Worm (Caenorhabditis elegans) whole organism, L4 larva: ENCODE data around the gene idpp-16.

Experiments
- F26F4.8 ChIP-seq: fragments of 200-800 bp; sonication (Bioruptor generic); conservative IDR thresholded peaks from 2 replicates; pipeline ENCODE4 v1.3.6; 2022; ENCODE audit warnings: missing genetic modification characterization, missing compliant biosample characterization
- F44E2.7 ChIP-seq: fragments of 200-800 bp; sonication (Bioruptor generic); IDR thresholded peaks from 2 replicates; pipeline ENCODE4 v2.1.2; 2022; ENCODE audit warnings: missing genetic modification characterization, missing compliant biosample characterization
- T26A8.4 ChIP-seq: fragments of 200-800 bp; sonication (Bioruptor generic); IDR thresholded peaks from 2 replicates; pipeline ENCODE4 v1.3.6; 2022; ENCODE audit warnings: missing genetic modification characterization, missing compliant biosample characterization
- Y5F2A.4 ChIP-seq: fragments of 200-800 bp; sonication (Bioruptor generic); optimal IDR thresholded peaks from 2 replicates; lab custom pipeline; 2018; ENCODE audit warnings: mild to moderate bottlenecking, missing genetic modification characterization, missing compliant biosample characterization
- ZK546.5 ChIP-seq, 2 experiments: sonication (generic microtip); optimal IDR thresholded peaks; 2 replicates each; lab custom pipeline; 2017; ENCODE audit warnings: missing biosample characterization in 2 of 2, missing genetic modification characterization in 2 of 2
- aly-2 ChIP-seq: sonication (generic microtip); optimal IDR thresholded peaks from 2 replicates; lab custom pipeline; 2018; ENCODE audit warnings: missing biosample characterization, missing genetic modification characterization
- attf-4 ChIP-seq: sonication (generic microtip); optimal IDR thresholded peaks from 3 replicates; lab custom pipeline; 2017; ENCODE audit warnings: missing biosample characterization, missing genetic modification characterization
- ceh-20 ChIP-seq: fragments of 200-800 bp; sonication (Bioruptor generic); IDR thresholded peaks from 2 replicates; pipeline ENCODE4 v1.3.6; 2022; ENCODE audit warnings: missing genetic modification reagents, missing genetic modification characterization, missing compliant biosample characterization
- ceh-44 ChIP-seq: fragments of 200-800 bp; sonication (Bioruptor generic); IDR thresholded peaks from 2 replicates; pipeline ENCODE4 v1.3.6; 2022; ENCODE audit warnings: missing genetic modification reagents, missing genetic modification characterization, missing compliant biosample characterization
- daf-12 ChIP-seq: fragments of 150-350 bp; optimal IDR thresholded peaks from 2 replicates; lab custom pipeline; 2014; ENCODE audit warnings: missing biosample characterization, missing genetic modification reagents, missing genetic modification characterization
- daf-16 ChIP-seq, 3 experiments: sonication (generic microtip); optimal IDR thresholded peaks; 2 replicates each; lab custom pipeline; 2016 to 2017; ENCODE audit warnings: missing genetic modification characterization in 3 of 3, missing genetic modification reagents in 3 of 3, mild to moderate bottlenecking in 2 of 3, missing compliant biosample characterization in 2 of 3, missing biosample characterization in 1 of 3, moderate library complexity in 1 of 3
- dmd-6 ChIP-seq: fragments of 200-800 bp; sonication (Bioruptor generic); IDR thresholded peaks from 2 replicates; pipeline ENCODE4 v1.3.6; 2022; ENCODE audit warnings: missing genetic modification reagents, missing genetic modification characterization, missing compliant biosample characterization
- dmd-8 ChIP-seq: fragments of 200-800 bp; sonication (Bioruptor generic); IDR thresholded peaks from 2 replicates; pipeline ENCODE4 v1.3.6; 2022; ENCODE audit warnings: missing genetic modification characterization, missing compliant biosample characterization
- dmd-9 ChIP-seq: fragments of 200-800 bp; sonication (Bioruptor generic); IDR thresholded peaks from 2 replicates; pipeline ENCODE4 v1.3.6; 2022; ENCODE audit warnings: missing genetic modification reagents, missing genetic modification characterization, missing compliant biosample characterization
- duxl-1 ChIP-seq: sonication (generic microtip); optimal IDR thresholded peaks from 2 replicates; lab custom pipeline; 2016; ENCODE audit warnings: mild to moderate bottlenecking, missing genetic modification characterization, moderate library complexity, missing compliant biosample characterization; ENCODE audit not compliant: poor library complexity
- egl-27 ChIP-seq: sonication (generic microtip); optimal IDR thresholded peaks from 3 replicates; lab custom pipeline; 2017; ENCODE audit warnings: missing biosample characterization, missing genetic modification reagents, missing genetic modification characterization
- fkh-10 ChIP-seq: fragments of 150-350 bp; optimal IDR thresholded peaks from 2 replicates; lab custom pipeline; 2014; ENCODE audit warnings: missing biosample characterization, missing genetic modification reagents, missing genetic modification characterization
- lin-13 ChIP-seq: fragments of 150-350 bp; optimal IDR thresholded peaks from 2 replicates; lab custom pipeline; 2014; ENCODE audit warnings: missing biosample characterization, missing genetic modification reagents, missing genetic modification characterization
- lin-29 ChIP-seq: fragments of 200-800 bp; sonication (Bioruptor generic); IDR thresholded peaks from 2 replicates; pipeline ENCODE4 v1.3.6; 2022; ENCODE audit warnings: missing genetic modification reagents, missing genetic modification characterization, missing compliant biosample characterization
- lin-38 ChIP-seq: fragments of 200-800 bp; sonication (Bioruptor generic); IDR thresholded peaks from 2 replicates; pipeline ENCODE4 v1.3.6; 2022; ENCODE audit warnings: missing genetic modification reagents, missing genetic modification characterization, missing compliant biosample characterization
- lin-39 ChIP-seq: fragments of 150-350 bp; optimal IDR thresholded peaks from 2 replicates; lab custom pipeline; 2014; ENCODE audit warnings: missing biosample characterization, missing genetic modification reagents, missing genetic modification characterization
- lsy-2 ChIP-seq, 2 experiments: fragments of 150-350 bp in 1 of 2; sonication (generic microtip) in 1 of 2; optimal IDR thresholded peaks; 2 replicates each; lab custom pipeline; 2014 to 2017; ENCODE audit warnings: missing biosample characterization in 2 of 2, missing genetic modification characterization in 2 of 2
- madf-9 ChIP-seq: fragments of 200-800 bp; sonication (Bioruptor generic); conservative IDR thresholded peaks from 2 replicates; pipeline ENCODE4 v1.3.6; 2022; ENCODE audit warnings: missing genetic modification reagents, missing genetic modification characterization, missing compliant biosample characterization
- mep-1 ChIP-seq: fragments of 150-350 bp; sonication (generic microtip); optimal IDR thresholded peaks from 3 replicates; lab custom pipeline; 2014; ENCODE audit warnings: missing biosample characterization, missing genetic modification characterization
- mes-2 ChIP-seq: sonication (generic microtip); optimal IDR thresholded peaks from 2 replicates; lab custom pipeline; 2016; ENCODE audit warnings: missing genotype, mild to moderate bottlenecking, missing genetic modification characterization, missing compliant biosample characterization; ENCODE audit not compliant: poor library complexity, severe bottlenecking
- mxl-3 ChIP-seq: fragments of 200-800 bp; sonication (Bioruptor generic); optimal IDR thresholded peaks from 2 replicates; lab custom pipeline; 2018; ENCODE audit warnings: mild to moderate bottlenecking, missing genetic modification characterization, missing compliant biosample characterization
- nhr-10 ChIP-seq: fragments of 150-350 bp; optimal IDR thresholded peaks from 2 replicates; lab custom pipeline; 2014; ENCODE audit warnings: missing biosample characterization, missing genetic modification characterization
- nhr-102 ChIP-seq: sonication (generic microtip); optimal IDR thresholded peaks from 2 replicates; lab custom pipeline; 2016; ENCODE audit warnings: mild to moderate bottlenecking, missing genetic modification characterization, moderate library complexity, missing compliant biosample characterization
- nhr-28 ChIP-seq: fragments of 150-350 bp; optimal IDR thresholded peaks from 2 replicates; lab custom pipeline; 2014; ENCODE audit warnings: missing biosample characterization, missing genetic modification characterization
- nhr-41 ChIP-seq: fragments of 200-800 bp; sonication (Bioruptor generic); IDR thresholded peaks from 2 replicates; pipeline ENCODE4 v1.3.6; 2022; ENCODE audit warnings: missing genetic modification reagents, missing genetic modification characterization, missing compliant biosample characterization
- nhr-48 ChIP-seq: sonication (generic microtip); optimal IDR thresholded peaks from 2 replicates; lab custom pipeline; 2016; ENCODE audit warnings: mild to moderate bottlenecking, missing genetic modification characterization, missing compliant biosample characterization
- nhr-6 ChIP-seq: fragments of 150-350 bp; optimal IDR thresholded peaks from 2 replicates; lab custom pipeline; 2014; ENCODE audit warnings: missing biosample characterization, missing genetic modification characterization
- nhr-76 ChIP-seq: fragments of 150-350 bp; optimal IDR thresholded peaks from 2 replicates; lab custom pipeline; 2014; ENCODE audit warnings: missing biosample characterization, missing genetic modification characterization
- pqm-1 ChIP-seq: sonication (generic microtip); optimal IDR thresholded peaks from 2 replicates; lab custom pipeline; 2017; ENCODE audit warnings: missing biosample characterization, missing genetic modification characterization
- rbr-2 ChIP-seq: sonication (generic microtip); optimal IDR thresholded peaks from 2 replicates; lab custom pipeline; 2016; ENCODE audit warnings: missing genotype, missing genetic modification characterization, missing compliant biosample characterization
- sdz-12 ChIP-seq: fragments of 200-800 bp; sonication (Bioruptor generic); optimal IDR thresholded peaks from 2 replicates; lab custom pipeline; 2018; ENCODE audit warnings: mild to moderate bottlenecking, missing genetic modification characterization, missing compliant biosample characterization
- set-16 ChIP-seq: fragments of 200-800 bp; sonication (Bioruptor generic); IDR thresholded peaks from 2 replicates; pipeline ENCODE4 v1.3.6; 2022; ENCODE audit warnings: missing genetic modification reagents, missing genetic modification characterization, missing compliant biosample characterization
- snpc-1.2 ChIP-seq: fragments of 200-800 bp; sonication (Bioruptor generic); IDR thresholded peaks from 2 replicates; pipeline ENCODE4 v1.3.6; 2022; ENCODE audit warnings: missing genetic modification reagents, missing genetic modification characterization, missing compliant biosample characterization
- snpc-4 ChIP-seq: fragments of 150-350 bp; optimal IDR thresholded peaks from 2 replicates; lab custom pipeline; 2014; ENCODE audit warnings: missing biosample characterization, missing genetic modification characterization
- tag-97 ChIP-seq: fragments of 200-800 bp; sonication (Bioruptor generic); IDR thresholded peaks from 2 replicates; pipeline ENCODE4 v1.3.6; 2022; ENCODE audit warnings: missing genetic modification characterization, missing compliant biosample characterization
- unc-130 ChIP-seq: sonication (generic microtip); optimal IDR thresholded peaks from 2 replicates; lab custom pipeline; 2016; ENCODE audit warnings: missing genetic modification reagents, missing genetic modification characterization, missing compliant biosample characterization
- vab-7 ChIP-seq: fragments of 200-800 bp; sonication (Bioruptor generic); IDR thresholded peaks from 2 replicates; pipeline ENCODE4 v1.3.6; 2022; ENCODE audit warnings: missing genetic modification reagents, missing genetic modification characterization, missing compliant biosample characterization
- zag-1 ChIP-seq: fragments of 150-350 bp; optimal IDR thresholded peaks from 2 replicates; lab custom pipeline; 2014; ENCODE audit warnings: missing biosample characterization, missing genetic modification characterization
- zfp-3 ChIP-seq: fragments of 200-800 bp; sonication (Bioruptor generic); conservative IDR thresholded peaks from 2 replicates; pipeline ENCODE4 v1.3.6; 2022; ENCODE audit warnings: missing genetic modification reagents, missing genetic modification characterization, missing compliant biosample characterization
- zip-11 ChIP-seq: fragments of 200-800 bp; sonication (Bioruptor generic); IDR thresholded peaks from 2 replicates; pipeline ENCODE4 v1.3.6; 2022; ENCODE audit warnings: missing genetic modification characterization, missing compliant biosample characterization
- zip-2 ChIP-seq: fragments of 150-350 bp; optimal IDR thresholded peaks from 2 replicates; lab custom pipeline; 2014; ENCODE audit warnings: missing biosample characterization, missing genetic modification characterization

The idpp-16 gene

DNA sequence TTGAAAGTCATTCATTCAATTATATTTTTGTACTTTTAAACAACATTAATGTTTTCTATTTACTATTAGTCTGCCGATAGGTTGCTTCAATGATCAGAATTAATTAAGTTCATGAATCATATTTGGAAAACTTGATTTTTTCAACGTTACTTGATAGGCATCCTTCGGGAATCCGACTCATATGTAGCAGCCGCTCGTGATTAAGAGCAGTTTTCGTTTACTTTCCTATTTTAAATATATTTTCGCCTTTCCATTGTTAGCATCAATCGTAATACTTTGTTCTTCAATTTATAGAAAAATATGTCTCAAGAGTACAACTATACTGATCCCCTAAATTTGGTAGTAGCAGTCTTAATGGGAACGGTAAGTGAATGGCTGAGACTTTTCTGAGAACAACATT lies 25.5 kb downstream of the idpp-16 start, which contains the start of gene srx-90:
Gene srx-90 (plus strand): TSS at position 301 of the 400 bp plus-strand sequence.
- TF ChIP-seq mep-1, result no peak
- no peak for TF ChIP-seq lin-29 (GFP tag; lab: Robert Waterston, UW)
- no peak for TF ChIP-seq set-16 (GFP tag; lab: Robert Waterston, UW)
- no peak for TF ChIP-seq T26A8.4 (GFP tag; lab: Robert Waterston, UW)
- no peak for TF ChIP-seq nhr-41 (GFP tag; lab: Robert Waterston, UW)
- TF ChIP-seq zip-2 (tag; lab: Kevin White, UChicago), result no peak
- TF ChIP-seq F26F4.8 (GFP tag; lab: Robert Waterston, UW), result no peak
- TF ChIP-seq zip-11 (GFP tag; lab: Robert Waterston, UW), result no peak
- TF ChIP-seq dmd-8 (GFP tag; lab: Robert Waterston, UW), result no peak
- TF ChIP-seq nhr-6, result no peak
- no peak for TF ChIP-seq zfp-3 (GFP tag; lab: Robert Waterston, UW)
- no peak for TF ChIP-seq nhr-76 (tag; lab: Kevin White, UChicago)
- no peak for TF ChIP-seq ceh-20 (GFP tag; lab: Robert Waterston, UW)
- no peak for TF ChIP-seq ZK546.5 (tag; optimal IDR thresholded peaks at IDR 0.05; lab: Kevin White, UChicago)
- TF ChIP-seq snpc-1.2 (GFP tag; lab: Robert Waterston, UW), result no peak
- TF ChIP-seq mes-2, result no peak
- TF ChIP-seq egl-27 (tag; lab: Kevin White, UChicago), result no peak
- no peak for TF ChIP-seq vab-7 (GFP tag; lab: Robert Waterston, UW)
- TF ChIP-seq snpc-4 (tag; lab: Kevin White, UChicago), result no peak
- TF ChIP-seq, all 104 proteins: peak for 0

DNA sequence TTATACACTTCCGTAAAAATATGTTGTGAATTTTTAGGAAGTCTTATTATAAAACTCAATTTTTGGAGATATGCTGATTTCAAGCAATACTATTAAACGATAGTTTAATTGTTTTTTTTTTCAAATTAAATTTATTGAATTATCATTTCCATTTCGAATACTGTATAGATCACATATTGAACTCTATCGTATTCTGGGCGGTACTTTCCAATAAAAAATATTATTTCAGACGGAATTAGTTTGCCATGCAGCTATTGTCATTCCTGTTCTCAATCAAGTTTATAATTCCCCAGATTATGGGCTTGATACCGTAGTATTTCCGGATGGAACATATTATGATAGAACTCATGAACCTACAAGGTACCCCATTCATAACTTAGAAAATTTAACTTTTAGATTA lies 31.8 kb downstream of the idpp-16 start:
- TF ChIP-seq madf-9, result no peak
- TF ChIP-seq dmd-6 (GFP tag; lab: Robert Waterston, UW), result peak; percentile 57
- TF ChIP-seq nhr-28 (tag; lab: Kevin White, UChicago), result peak; percentile 39
- no peak for TF ChIP-seq Y5F2A.4 (GFP tag; lab: Kevin White, UChicago)
- no peak for TF ChIP-seq daf-16 (GFP tag; optimal IDR thresholded peaks at IDR 0.05; lab: Kevin White, UChicago)
- TF ChIP-seq daf-16 (tag; optimal IDR thresholded peaks at IDR 0.05; lab: Kevin White, UChicago), result peak; percentile 52
- TF ChIP-seq dmd-9 (GFP tag; lab: Robert Waterston, UW), result no peak
- peak in 1 of 2 experiments; percentile 72 for TF ChIP-seq lsy-2 (tag; optimal IDR thresholded peaks at IDR 0.05; lab: Kevin White, UChicago)

DNA sequence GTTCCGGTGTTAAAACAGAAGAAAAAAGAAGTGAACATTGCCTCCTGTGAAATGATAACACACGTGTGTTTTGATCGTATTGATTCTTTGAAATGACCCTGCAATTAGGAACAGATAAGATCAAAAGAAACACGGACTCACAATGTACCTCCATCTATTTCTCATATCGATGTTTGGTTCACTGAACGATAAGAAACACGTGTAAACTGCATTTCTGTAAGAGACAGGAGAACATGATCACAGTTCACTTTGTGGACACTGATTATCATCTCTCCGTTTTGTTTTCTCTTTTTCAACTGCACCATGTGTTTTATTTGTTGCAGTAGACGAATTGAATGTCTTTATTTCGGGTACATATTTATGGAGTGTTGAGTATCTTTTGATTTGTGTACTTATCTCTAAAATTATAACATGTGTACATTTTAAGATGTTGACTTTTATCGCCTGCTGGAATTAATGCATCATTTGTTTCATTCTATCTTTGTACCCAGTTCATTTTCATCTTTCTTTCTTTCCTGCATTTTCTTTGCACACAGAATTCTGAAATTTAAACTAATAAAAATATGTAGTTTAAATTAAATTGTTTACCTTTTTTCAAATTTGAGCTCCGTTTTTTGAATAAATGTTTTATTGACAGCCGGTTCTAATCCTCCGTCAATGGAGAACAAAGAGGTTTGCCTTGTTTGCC lies 33.4 kb downstream of the idpp-16 start, which contains the start of the genes H12C20.7 and nhr-68:
Gene H12C20.7 (minus strand): TSS at position 188 of the 688 bp plus-strand sequence.
Gene nhr-68 (plus strand): TSS at position 638 of the 688 bp plus-strand sequence.
- peak; percentile 86 for TF ChIP-seq zfp-3 (GFP tag; lab: Robert Waterston, UW)
- TF ChIP-seq dmd-9 (GFP tag; lab: Robert Waterston, UW), result 0 out of 2 replicates have a peak, but pooled peaks have one; percentile 23
- no peak for TF ChIP-seq fkh-10 (GFP tag; lab: Kevin White, UChicago)
- TF ChIP-seq rbr-2 (tag; lab: Kevin White, UChicago), result peak; percentile 38
- peak; percentile 99 for TF ChIP-seq nhr-48 (tag; lab: Kevin White, UChicago)
- no peak for TF ChIP-seq daf-12 (tag; lab: Kevin White, UChicago)
- peak; percentile 97 for TF ChIP-seq nhr-102 (tag; lab: Kevin White, UChicago)
- TF ChIP-seq vab-7 (GFP tag; lab: Robert Waterston, UW), result no peak
- TF ChIP-seq mxl-3, result peak; percentile 100
- peak; percentile 99 for TF ChIP-seq nhr-10 (tag; lab: Kevin White, UChicago)
- no peak for TF ChIP-seq sdz-12
- TF ChIP-seq lin-13 (GFP tag; lab: Kevin White, UChicago), result peak; percentile 70
- no peak for TF ChIP-seq attf-4 (tag; lab: Kevin White, UChicago)
- peak; percentile 42 for TF ChIP-seq nhr-76 (tag; lab: Kevin White, UChicago)
- TF ChIP-seq lin-39, result no peak
- peak; percentile 59 for TF ChIP-seq pqm-1
- no peak for TF ChIP-seq F44E2.7 (GFP tag; lab: Robert Waterston, UW)
- TF ChIP-seq ceh-44 (GFP tag; lab: Robert Waterston, UW), result no peak
- peak; percentile 62 for TF ChIP-seq lin-38 (GFP tag; lab: Robert Waterston, UW)
- TF ChIP-seq madf-9, result peak; percentile 56; the same call in 1 of the 2 replicates
- TF ChIP-seq zag-1, result no peak
- peak; percentile 85 for TF ChIP-seq mep-1
- TF ChIP-seq duxl-1 (tag; lab: Kevin White, UChicago), result peak; percentile 90
- no peak for TF ChIP-seq zip-11 (GFP tag; lab: Robert Waterston, UW)
- TF ChIP-seq tag-97, result no peak
- TF ChIP-seq aly-2, result no peak
- TF ChIP-seq unc-130 (GFP tag; lab: Kevin White, UChicago), result no peak
- no peak for TF ChIP-seq F26F4.8 (GFP tag; lab: Robert Waterston, UW)
